Fruit fly (Drosophila melanogaster) Kc167 (cell line): ENCODE results near the gene Mocs2B.

ENCODE experiments used
- Myc ChIP-seq: fragments of >200 bp; optimal IDR thresholded peaks from 2 replicates; lab custom pipeline; 2017; ENCODE audit warnings: missing external identifiers
- Sin3A ChIP-seq: fragments of >200 bp; optimal IDR thresholded peaks from 2 replicates; lab custom pipeline; 2018; ENCODE audit warnings: missing external identifiers
- h ChIP-seq: fragments of >200 bp; optimal IDR thresholded peaks from 3 replicates; lab custom pipeline; 2018; ENCODE audit warnings: missing external identifiers
- insv ChIP-seq: fragments of >200 bp; optimal IDR thresholded peaks from 3 replicates; lab custom pipeline; 2018; ENCODE audit warnings: missing external identifiers
- psq ChIP-seq: fragments of >200 bp; optimal IDR thresholded peaks from 2 replicates; lab custom pipeline; 2017; ENCODE audit warnings: missing external identifiers
- ttk ChIP-seq: sonication (Bioruptor generic); optimal IDR thresholded peaks from 2 replicates; lab custom pipeline; 2017; ENCODE audit warnings: missing external identifiers

dm6 chr3R:25080446-25080845, 46.7 kb downstream of the Mocs2B start:
- TF ChIP-seq psq = no peak
- TF ChIP-seq insv (lab: Kevin White, UChicago) = no peak
- TF ChIP-seq Myc = no peak
- TF ChIP-seq Sin3A (lab: Kevin White, UChicago) = no peak
- no peak for TF ChIP-seq h
- no peak for TF ChIP-seq ttk (lab: Kevin White, UChicago)
